Fruit fly (Drosophila melanogaster): Measurements from ENCODE around the gene Myt1.

The Myt1 gene

DNA sequence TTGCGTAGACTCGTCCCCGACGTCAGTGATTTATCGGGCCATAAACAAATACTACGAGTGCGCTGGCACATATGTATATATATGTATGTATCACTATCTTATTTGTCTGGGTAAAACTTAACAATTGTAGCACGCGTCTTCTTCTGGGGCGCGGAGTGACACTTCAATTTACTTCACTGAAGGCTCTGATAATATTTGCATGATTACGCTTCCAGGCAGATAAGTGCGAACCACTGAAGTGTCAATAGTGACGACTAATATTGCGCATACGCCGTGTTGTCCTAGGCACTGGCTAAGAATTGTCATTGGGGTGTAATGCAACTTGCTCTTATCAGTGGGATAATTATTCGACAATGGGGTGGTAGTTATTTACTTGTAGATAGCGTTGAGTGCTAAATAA lies 42.1 kb upstream of the Myt1 start:
- TF ChIP-seq CG14655 (GFP tag; optimal IDR thresholded peaks at IDR 0.05) (peak; percentile 26), Pif1A (GFP tag; optimal IDR thresholded peaks at IDR 0.05) (peak; percentile 54), CG8301 (tag; optimal IDR thresholded peaks at IDR 0.05) (no peak), CG15710 (tag; optimal IDR thresholded peaks at IDR 0.05) (peak; percentile 8), CG4496 (GFP tag; IDR thresholded peaks at IDR 0.05) (peak; percentile 51; the same call in 1 of the 3 replicates), fd96Ca (GFP tag; IDR thresholded peaks at IDR 0.05) (0 out of 3 replicates have a peak, but pooled peaks have one; percentile 22), CG17806 (tag; optimal IDR thresholded peaks at IDR 0.05) (peak; percentile 3), gl (tag; optimal IDR thresholded peaks at IDR 0.05) (peak; percentile 60), Ets98B (GFP tag; IDR thresholded peaks at IDR 0.05) (no peak), CG8159 (tag; optimal IDR thresholded peaks at IDR 0.05) (peak; percentile 38), rn (GFP tag; IDR thresholded peaks at IDR 0.05) (no peak), D1 (tag; optimal IDR thresholded peaks at IDR 0.05) (no peak), Pif1B (GFP tag; optimal IDR thresholded peaks at IDR 0.05) (peak; percentile 34)

DNA sequence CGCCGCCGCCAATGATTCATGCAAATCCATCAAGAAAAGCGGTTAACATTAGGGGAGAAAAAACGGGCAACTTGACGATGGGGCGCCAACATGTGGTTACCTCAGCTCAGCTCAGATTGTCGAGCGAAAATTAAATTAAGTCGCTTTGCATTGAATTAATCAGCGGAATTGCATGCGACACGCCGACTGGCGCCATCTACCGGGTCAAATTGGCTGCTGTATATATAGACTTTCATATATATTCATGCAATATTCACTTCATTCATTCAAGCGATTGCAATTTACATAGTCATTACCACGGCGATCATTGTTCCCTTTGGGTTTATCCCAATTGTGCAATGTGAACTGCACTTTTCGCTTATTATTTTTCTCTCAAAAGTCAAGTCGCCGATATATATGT lies 41.4 kb upstream of the Myt1 start:
- TF ChIP-seq gl (tag; optimal IDR thresholded peaks at IDR 0.05) = no peak
- TF ChIP-seq Snoo (tag; optimal IDR thresholded peaks at IDR 0.05) = no peak
- no peak for TF ChIP-seq Ets98B (GFP tag; IDR thresholded peaks at IDR 0.05)
- TF ChIP-seq CG32121 (GFP tag; IDR thresholded peaks at IDR 0.05) = no peak
- TF ChIP-seq CG13204 (GFP tag; optimal IDR thresholded peaks at IDR 0.05) = no peak
- TF ChIP-seq CG10348 (GFP tag; IDR thresholded peaks at IDR 0.05) = no peak
- no peak for TF ChIP-seq rn (GFP tag; IDR thresholded peaks at IDR 0.05)
- TF ChIP-seq CG34367 (tag; optimal IDR thresholded peaks at IDR 0.05) = no peak
- no peak for TF ChIP-seq CG8301 (tag; optimal IDR thresholded peaks at IDR 0.05)
- no peak for TF ChIP-seq CG17806 (tag; optimal IDR thresholded peaks at IDR 0.05)
- no peak for TF ChIP-seq CG12605 (GFP tag; IDR thresholded peaks at IDR 0.05)
- TF ChIP-seq CG14655 (GFP tag; optimal IDR thresholded peaks at IDR 0.05) = no peak
- TF ChIP-seq Pif1B (GFP tag; optimal IDR thresholded peaks at IDR 0.05) = no peak
- no peak for TF ChIP-seq CG9948 (tag; optimal IDR thresholded peaks at IDR 0.05)
- TF ChIP-seq fd96Ca (GFP tag; IDR thresholded peaks at IDR 0.05) = no peak
- no peak for TF ChIP-seq Pif1A (GFP tag; optimal IDR thresholded peaks at IDR 0.05)
- no peak for TF ChIP-seq CG15710 (tag; optimal IDR thresholded peaks at IDR 0.05)
- TF ChIP-seq CG4496 (GFP tag; IDR thresholded peaks at IDR 0.05) = no peak

DNA sequence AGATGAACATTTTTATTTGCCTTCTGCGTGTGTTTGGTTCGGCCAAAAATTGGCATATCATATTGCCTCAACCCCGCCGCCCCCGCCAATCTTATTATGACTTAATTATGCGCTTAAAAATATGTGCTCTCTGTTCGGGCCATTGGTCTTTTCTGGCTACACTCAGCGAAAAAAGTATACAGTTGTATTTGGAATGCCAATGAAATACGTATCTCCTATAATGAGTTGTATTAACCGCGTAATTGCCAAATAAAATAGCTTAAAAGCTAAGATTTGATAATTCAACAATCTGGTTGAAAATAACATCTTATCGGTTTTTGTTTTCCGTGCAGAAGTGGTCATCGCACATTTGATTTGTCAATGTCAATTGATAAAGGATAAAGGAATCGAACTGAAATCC lies 40.6 kb upstream of the Myt1 start:
- TF ChIP-seq rn (GFP tag; IDR thresholded peaks at IDR 0.05) (no peak), CG17806 (tag; optimal IDR thresholded peaks at IDR 0.05) (no peak), EcR (GFP tag; optimal IDR thresholded peaks at IDR 0.05) (no peak), CG34367 (tag; optimal IDR thresholded peaks at IDR 0.05) (no peak), Pif1A (GFP tag; optimal IDR thresholded peaks at IDR 0.05) (no peak), D1 (tag; optimal IDR thresholded peaks at IDR 0.05) (no peak), CG32121 (GFP tag; IDR thresholded peaks at IDR 0.05) (no peak), CG4496 (GFP tag; IDR thresholded peaks at IDR 0.05) (no peak), CG12605 (GFP tag; IDR thresholded peaks at IDR 0.05) (no peak), CG15710 (tag; optimal IDR thresholded peaks at IDR 0.05) (no peak), Pif1B (GFP tag; optimal IDR thresholded peaks at IDR 0.05) (no peak), gl (tag; optimal IDR thresholded peaks at IDR 0.05) (no peak), CG9948 (tag; optimal IDR thresholded peaks at IDR 0.05) (no peak), Snoo (tag; optimal IDR thresholded peaks at IDR 0.05) (no peak), CG8159 (tag; optimal IDR thresholded peaks at IDR 0.05) (no peak), CG14655 (GFP tag; optimal IDR thresholded peaks at IDR 0.05) (no peak), CG8301 (tag; optimal IDR thresholded peaks at IDR 0.05) (no peak), CG10348 (GFP tag; IDR thresholded peaks at IDR 0.05) (no peak), Ets98B (GFP tag; IDR thresholded peaks at IDR 0.05) (no peak), CG13204 (GFP tag; optimal IDR thresholded peaks at IDR 0.05) (no peak)

- 0 out of 3 replicates have a peak, but pooled peaks have one; percentile 28 for TF ChIP-seq fd96Ca (GFP tag; IDR thresholded peaks at IDR 0.05)
- no peak for TF ChIP-seq Pif1A (GFP tag; optimal IDR thresholded peaks at IDR 0.05)
- no peak for TF ChIP-seq CG34367 (tag; optimal IDR thresholded peaks at IDR 0.05)
- peak; percentile 13 for TF ChIP-seq Snoo (tag; optimal IDR thresholded peaks at IDR 0.05)
These were observed 39.9 kb upstream of the Myt1 start for dm6 chr3L:5819310-5819709.

dm6 chr3L:5817177-5817576 lies 37.8 kb upstream of the Myt1 start:
- TF ChIP-seq CG34367 (tag; optimal IDR thresholded peaks at IDR 0.05) (no peak), CG10348 (GFP tag; IDR thresholded peaks at IDR 0.05) (no peak), CG4496 (GFP tag; IDR thresholded peaks at IDR 0.05) (no peak)

dm6 chr3L:5813016-5813415 lies 33.6 kb upstream of the Myt1 start, which contains the start of gene mad2:
Gene mad2, minus strand, starts transcription at chr3L:5813093.
- TF ChIP-seq D1 (tag; optimal IDR thresholded peaks at IDR 0.05) = peak; percentile 18
- TF ChIP-seq CG17806 (tag; optimal IDR thresholded peaks at IDR 0.05) = no peak

DNA sequence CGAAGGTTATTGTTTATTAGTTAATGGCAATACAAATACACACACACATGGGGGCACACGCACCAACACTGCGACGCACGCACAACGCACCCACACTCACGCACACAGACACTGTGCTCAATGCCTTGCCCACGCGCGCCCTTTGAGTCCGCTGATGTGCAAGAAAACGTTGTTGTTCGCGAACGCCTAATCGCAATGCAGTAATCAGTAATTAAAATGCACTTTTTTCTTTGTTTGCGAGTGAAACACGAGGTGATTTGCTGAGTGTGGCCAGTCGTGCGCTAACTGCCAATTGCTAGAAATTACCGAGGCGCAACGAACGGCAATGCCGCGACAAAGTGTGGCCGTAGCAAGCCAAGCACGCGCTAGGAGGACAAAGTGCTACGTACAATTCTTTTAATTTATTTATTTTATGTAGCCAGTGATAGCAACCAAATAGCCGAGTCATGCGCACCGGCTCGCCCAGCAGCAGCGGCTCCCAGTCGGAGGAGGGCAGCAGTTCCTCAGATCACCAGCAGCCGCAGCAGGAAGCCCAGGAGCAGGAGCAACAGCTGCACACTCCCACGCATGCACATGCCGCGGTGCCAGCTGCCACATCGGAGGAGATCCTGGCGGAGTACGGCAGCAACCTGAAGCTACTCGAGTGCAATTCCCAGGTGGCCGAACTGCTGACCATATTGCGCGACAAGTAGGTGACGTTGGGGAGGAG lies 31.4 kb upstream of the Myt1 start, which contains the start of the genes S6k and kri:
Gene S6k (minus strand): TSS at position 299 of the 709 bp plus-strand sequence.
Gene kri (plus strand): TSS at position 341 of the 709 bp plus-strand sequence.
- no peak for TF ChIP-seq CG10348 (GFP tag; IDR thresholded peaks at IDR 0.05)
- TF ChIP-seq Ets98B (GFP tag; IDR thresholded peaks at IDR 0.05) = peak; percentile 14; the same call in 1 of the 2 replicates
- TF ChIP-seq CG15710 (tag; optimal IDR thresholded peaks at IDR 0.05) = peak; percentile 1
- peak; percentile 14 for TF ChIP-seq CG8159 (tag; optimal IDR thresholded peaks at IDR 0.05)
- peak; percentile 56 for TF ChIP-seq EcR (GFP tag; optimal IDR thresholded peaks at IDR 0.05)
- peak; percentile 43; the same call in 1 of the 3 replicates for TF ChIP-seq CG4496 (GFP tag; IDR thresholded peaks at IDR 0.05)
- peak; percentile 40 for TF ChIP-seq gl (tag; optimal IDR thresholded peaks at IDR 0.05)
- TF ChIP-seq CG9948 (tag; optimal IDR thresholded peaks at IDR 0.05) = no peak

All from whole organism, pupa.